Fruit fly (Drosophila melanogaster) whole organism, embryonic: Measurements from ENCODE around the gene Nepl7.

Source experiments
- B-H2 ChIP-seq: fragments of 200-800 bp; sonication (Bioruptor generic); optimal IDR thresholded peaks from 2 replicates; lab custom pipeline; 2018; ENCODE audit warnings: missing biosample characterization, mild to moderate bottlenecking, missing genetic modification characterization
- BEAF-32 ChIP-seq: fragments of 200-800 bp; sonication (Bioruptor generic); optimal IDR thresholded peaks from 3 replicates; lab custom pipeline; 2017; ENCODE audit warnings: missing biosample characterization, missing genetic modification characterization, mild to moderate bottlenecking, moderate library complexity, missing genetic modification reagents
- CG10565 ChIP-seq: fragments of 200-800 bp; sonication (Bioruptor generic); optimal IDR thresholded peaks from 3 replicates; lab custom pipeline; 2016; ENCODE audit warnings: missing biosample characterization, mild to moderate bottlenecking, missing genetic modification characterization
- CG12071 ChIP-seq: fragments of 200-800 bp; sonication (Bioruptor generic); optimal IDR thresholded peaks from 3 replicates; lab custom pipeline; 2018; ENCODE audit warnings: missing biosample characterization, mild to moderate bottlenecking, missing genetic modification characterization
- CG15601 ChIP-seq: fragments of 200-800 bp; sonication (Bioruptor generic); optimal IDR thresholded peaks from 3 replicates; lab custom pipeline; 2019; ENCODE audit warnings: missing biosample characterization, mild to moderate bottlenecking, missing genetic modification characterization, moderate library complexity
- CG16863 ChIP-seq: fragments of 200-800 bp; sonication (Bioruptor generic); optimal IDR thresholded peaks from 3 replicates; lab custom pipeline; 2016; ENCODE audit warnings: missing biosample characterization, missing genetic modification characterization
- CG17829 ChIP-seq: fragments of 200-800 bp; optimal IDR thresholded peaks from 2 replicates; lab custom pipeline; 2019; ENCODE audit warnings: missing biosample characterization, mild to moderate bottlenecking, missing genetic modification characterization, moderate library complexity
- CG18476 ChIP-seq: fragments of 200-800 bp; sonication (Bioruptor generic); optimal IDR thresholded peaks from 2 replicates; lab custom pipeline; 2016; ENCODE audit warnings: missing biosample characterization, mild to moderate bottlenecking, missing genetic modification characterization
- CG18764 ChIP-seq: fragments of 200-800 bp; sonication (Bioruptor generic); optimal IDR thresholded peaks from 3 replicates; lab custom pipeline; 2016; ENCODE audit warnings: missing biosample characterization, missing genetic modification characterization
- CG2712 ChIP-seq: fragments of 200-800 bp; optimal IDR thresholded peaks from 3 replicates; lab custom pipeline; 2019; ENCODE audit warnings: missing biosample characterization, mild to moderate bottlenecking, missing genetic modification characterization, moderate library complexity
- CG30403 ChIP-seq: fragments of 200-800 bp; sonication (Bioruptor generic); optimal IDR thresholded peaks from 3 replicates; lab custom pipeline; 2016; ENCODE audit warnings: missing biosample characterization, missing genetic modification characterization
- CG32772 ChIP-seq: fragments of 200-800 bp; sonication (Bioruptor generic); IDR thresholded peaks from 2 replicates; pipeline ENCODE4 v1.3.6; 2022; ENCODE audit warnings: missing biosample characterization, missing genetic modification characterization
- CG3281 ChIP-seq: fragments of 200-800 bp; sonication (Bioruptor generic); optimal IDR thresholded peaks from 3 replicates; lab custom pipeline; 2017; ENCODE audit warnings: missing biosample characterization, mild to moderate bottlenecking, missing genetic modification characterization
- CG3995 ChIP-seq: fragments of 200-800 bp; sonication (Bioruptor generic); optimal IDR thresholded peaks from 3 replicates; lab custom pipeline; 2016; ENCODE audit warnings: missing biosample characterization, missing genetic modification characterization
- CG6765 ChIP-seq: fragments of 200-800 bp; sonication (Bioruptor generic); optimal IDR thresholded peaks from 3 replicates; lab custom pipeline; 2017; ENCODE audit warnings: missing biosample characterization, mild to moderate bottlenecking, missing genetic modification characterization
- CG7357 ChIP-seq: fragments of 200-800 bp; sonication (Bioruptor generic); IDR thresholded peaks from 3 replicates; pipeline ENCODE4 v1.3.6; 2022; ENCODE audit warnings: missing biosample characterization, missing genetic modification characterization
- CG7987 ChIP-seq: fragments of 200-800 bp; sonication (Bioruptor generic); optimal IDR thresholded peaks from 2 replicates; lab custom pipeline; 2018; ENCODE audit warnings: missing biosample characterization, mild to moderate bottlenecking, missing genetic modification characterization, moderate library complexity
- CG9797 ChIP-seq: fragments of 200-800 bp; sonication (Bioruptor generic); optimal IDR thresholded peaks from 3 replicates; lab custom pipeline; 2018; ENCODE audit warnings: missing biosample characterization, mild to moderate bottlenecking, missing genetic modification characterization
- CG9932 ChIP-seq: fragments of 200-800 bp; sonication (Bioruptor generic); IDR thresholded peaks from 2 replicates; pipeline ENCODE4 v1.3.6; 2022; ENCODE audit warnings: missing biosample characterization, missing genetic modification characterization
- CrebB ChIP-seq: fragments of 200-800 bp; sonication (Bioruptor generic); optimal IDR thresholded peaks from 3 replicates; lab custom pipeline; 2018; ENCODE audit warnings: missing biosample characterization, mild to moderate bottlenecking, missing genetic modification characterization
- D19A ChIP-seq: fragments of 200-800 bp; optimal IDR thresholded peaks from 3 replicates; lab custom pipeline; 2019; ENCODE audit warnings: missing biosample characterization, mild to moderate bottlenecking, missing genetic modification characterization, moderate library complexity
- Dll ChIP-seq: fragments of 200-800 bp; sonication (Bioruptor generic); IDR thresholded peaks from 4 replicates; pipeline ENCODE4 v1.3.6; 2022; ENCODE audit warnings: missing biosample characterization, missing genetic modification characterization; ENCODE audit not compliant: partially characterized antibody
- Doc3 ChIP-seq: fragments of 200-800 bp; sonication (Bioruptor generic); IDR thresholded peaks from 3 replicates; pipeline ENCODE4 v1.3.6; 2022; ENCODE audit warnings: missing biosample characterization, missing genetic modification characterization; ENCODE audit not compliant: partially characterized antibody
- E2f2 ChIP-seq: fragments of 200-800 bp; sonication (Bioruptor generic); IDR thresholded peaks from 2 replicates; pipeline ENCODE4 v1.3.6; 2022; ENCODE audit warnings: missing biosample characterization, missing genetic modification characterization
- Fer2 ChIP-seq: fragments of 200-800 bp; sonication (Bioruptor generic); optimal IDR thresholded peaks from 2 replicates; lab custom pipeline; 2018; ENCODE audit warnings: missing biosample characterization, mild to moderate bottlenecking, missing genetic modification characterization, moderate library complexity
- Gsc ChIP-seq: fragments of 200-800 bp; sonication (Bioruptor generic); IDR thresholded peaks from 2 replicates; pipeline ENCODE4 v1.3.6; 2022; ENCODE audit warnings: missing biosample characterization, missing genetic modification characterization
- Hr51 ChIP-seq, 2 experiments: fragments of 200-800 bp; sonication (Bioruptor generic); optimal IDR thresholded peaks; 2 replicates in 1 of 2; 3 replicates in 1 of 2; lab custom pipeline; 2016 to 2018; ENCODE audit warnings: missing biosample characterization in 2 of 2, missing genetic modification characterization in 2 of 2, mild to moderate bottlenecking in 1 of 2, moderate library complexity in 1 of 2
- MESR4 ChIP-seq: fragments of 200-800 bp; sonication (Bioruptor generic); optimal IDR thresholded peaks from 2 replicates; lab custom pipeline; 2018; ENCODE audit warnings: missing biosample characterization, mild to moderate bottlenecking, missing genetic modification characterization, moderate library complexity
- Myb ChIP-seq: fragments of 200-800 bp; sonication (Bioruptor generic); optimal IDR thresholded peaks from 2 replicates; lab custom pipeline; 2016; ENCODE audit warnings: missing biosample characterization, missing genetic modification characterization
- Pdp1 ChIP-seq, 2 experiments: fragments of 200-800 bp; sonication (Bioruptor generic); optimal IDR thresholded peaks; 3 replicates each; lab custom pipeline; 2016; ENCODE audit warnings: missing biosample characterization in 2 of 2, missing genetic modification characterization in 2 of 2, mild to moderate bottlenecking in 1 of 2, moderate library complexity in 1 of 2
- Stat92E ChIP-seq, 3 experiments: fragments of >200 bp in 2 of 3; fragments of 200-800 bp in 1 of 3; sonication (Bioruptor generic) in 1 of 3; optimal IDR thresholded peaks; 2 replicates each; lab custom pipeline; 2017 to 2019; ENCODE audit warnings: missing biosample characterization in 3 of 3, missing genetic modification characterization in 3 of 3, mild to moderate bottlenecking in 1 of 3, moderate library complexity in 1 of 3
- YL-1 ChIP-seq: fragments of 200-800 bp; sonication (Bioruptor generic); optimal IDR thresholded peaks from 3 replicates; lab custom pipeline; 2017; ENCODE audit warnings: missing biosample characterization, mild to moderate bottlenecking, missing genetic modification characterization
- az2 ChIP-seq: fragments of 200-800 bp; sonication (Bioruptor generic); optimal IDR thresholded peaks from 3 replicates; lab custom pipeline; 2016; ENCODE audit warnings: missing biosample characterization, missing genetic modification characterization
- corto ChIP-seq: fragments of 200-800 bp; sonication (Bioruptor generic); optimal IDR thresholded peaks from 2 replicates; lab custom pipeline; 2016; ENCODE audit warnings: missing biosample characterization, mild to moderate bottlenecking, missing genetic modification characterization, moderate library complexity
- dpn ChIP-seq, 2 experiments: fragments of 200-800 bp; sonication (Bioruptor generic); optimal IDR thresholded peaks; 3 replicates each; lab custom pipeline; 2016; ENCODE audit warnings: missing biosample characterization in 2 of 2, missing genetic modification characterization in 2 of 2
- exex ChIP-seq: fragments of 200-800 bp; sonication (Bioruptor generic); optimal IDR thresholded peaks from 4 replicates; lab custom pipeline; 2018; ENCODE audit warnings: missing biosample characterization, mild to moderate bottlenecking, missing genetic modification characterization, moderate library complexity
- gfzf ChIP-seq: fragments of 200-800 bp; sonication (Bioruptor generic); optimal IDR thresholded peaks from 2 replicates; lab custom pipeline; 2016; ENCODE audit warnings: missing biosample characterization, mild to moderate bottlenecking, missing genetic modification characterization, moderate library complexity
- h ChIP-seq: fragments of >200 bp; optimal IDR thresholded peaks from 2 replicates; lab custom pipeline; 2017
- knrl ChIP-seq: fragments of 200-800 bp; sonication (Bioruptor generic); IDR thresholded peaks from 3 replicates; pipeline ENCODE4 v1.3.6; 2022; ENCODE audit warnings: missing biosample characterization, missing genetic modification characterization; ENCODE audit not compliant: partially characterized antibody
- lilli ChIP-seq: fragments of 200-800 bp; sonication (Bioruptor generic); optimal IDR thresholded peaks from 3 replicates; lab custom pipeline; 2016; ENCODE audit warnings: missing biosample characterization, missing genetic modification characterization
- mam ChIP-seq: fragments of 200-800 bp; sonication (Bioruptor generic); optimal IDR thresholded peaks from 3 replicates; lab custom pipeline; 2016; ENCODE audit warnings: missing biosample characterization, missing genetic modification characterization
- mirr ChIP-seq: fragments of 200-800 bp; sonication (Bioruptor generic); optimal IDR thresholded peaks from 3 replicates; lab custom pipeline; 2018; ENCODE audit warnings: missing biosample characterization, mild to moderate bottlenecking, missing genetic modification characterization
- p53 ChIP-seq: fragments of 200-800 bp; sonication (Bioruptor generic); optimal IDR thresholded peaks from 2 replicates; lab custom pipeline; 2016; ENCODE audit warnings: missing biosample characterization, missing genetic modification characterization
- pita ChIP-seq: fragments of 200-800 bp; sonication (Bioruptor generic); optimal IDR thresholded peaks from 2 replicates; lab custom pipeline; 2017; ENCODE audit warnings: missing biosample characterization, mild to moderate bottlenecking, missing genetic modification characterization
- repo ChIP-seq: fragments of 200-800 bp; sonication (Bioruptor generic); optimal IDR thresholded peaks from 2 replicates; lab custom pipeline; 2016; ENCODE audit warnings: missing biosample characterization, missing genetic modification characterization
- rib ChIP-seq: fragments of 200-800 bp; sonication (Bioruptor generic); IDR thresholded peaks from 2 replicates; pipeline ENCODE4 v1.3.6; 2022; ENCODE audit warnings: missing biosample characterization, missing genetic modification characterization
- salm ChIP-seq: fragments of 200-800 bp; sonication (Bioruptor generic); optimal IDR thresholded peaks from 2 replicates; lab custom pipeline; 2018; ENCODE audit warnings: missing biosample characterization, mild to moderate bottlenecking, missing genetic modification characterization
- sens ChIP-seq: fragments of 200-800 bp; sonication (Bioruptor generic); peaks from one replicate; lab custom pipeline; 2016; ENCODE audit warnings: missing biosample characterization, missing genetic modification characterization
- trem ChIP-seq: fragments of 200-800 bp; optimal IDR thresholded peaks from 3 replicates; lab custom pipeline; 2019; ENCODE audit warnings: missing biosample characterization, mild to moderate bottlenecking, missing genetic modification characterization, moderate library complexity

Nepl7 gene

DNA sequence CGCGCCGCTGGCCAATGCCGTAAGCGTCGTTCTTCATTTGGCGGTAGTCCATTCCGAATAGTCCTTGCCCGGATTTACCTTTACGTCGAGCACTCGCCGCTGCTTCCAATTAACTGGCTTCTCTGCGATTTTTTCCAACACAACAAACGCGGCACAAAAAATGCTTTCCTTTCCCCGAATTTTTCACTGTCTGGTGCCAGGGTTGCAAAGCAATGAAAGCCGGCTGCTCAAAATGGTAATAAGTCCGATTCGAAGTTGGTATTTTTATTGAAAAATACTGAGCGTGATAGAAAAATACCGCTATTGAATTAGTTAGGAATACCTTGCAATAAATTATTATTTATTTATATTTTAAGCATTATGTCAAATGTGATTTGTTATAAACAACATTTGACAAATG is 42.7 kb upstream of the Nepl7 start (continued):
- TF ChIP-seq Dll (GFP tag; lab: Robert Waterston, UW) (0 out of 4 replicates have a peak, but pooled peaks have one; percentile 48), corto (GFP tag; lab: Kevin White, UChicago) (no peak), CG15601 (no peak), lilli (GFP tag; lab: Kevin White, UChicago) (peak; percentile 27), Stat92E (GFP tag; optimal IDR thresholded peaks at IDR 0.05; lab: Kevin White, UChicago) (peak in 1 of 3 experiments; percentile 7), YL-1 (peak; percentile 65), CG32772 (GFP tag; lab: Robert Waterston, UW) (no peak), CG16863 (GFP tag; lab: Kevin White, UChicago) (no peak), salm (tag; lab: Kevin White, UChicago) (no peak), gfzf (GFP tag; lab: Kevin White, UChicago) (peak; percentile 68), trem (tag; lab: Kevin White, UChicago) (peak; percentile 69), knrl (GFP tag; lab: Robert Waterston, UW) (0 out of 3 replicates have a peak, but pooled peaks have one; percentile 3), pita (GFP tag; lab: Kevin White, UChicago) (no peak), MESR4 (GFP tag; lab: Kevin White, UChicago) (peak; percentile 83), CG2712 (peak; percentile 48), E2f2 (GFP tag; lab: Robert Waterston, UW) (peak; percentile 26; the same call in 1 of the 2 replicates), CG3281 (GFP tag; lab: Kevin White, UChicago) (peak; percentile 82), CG30403 (GFP tag; lab: Kevin White, UChicago) (peak; percentile 9), CG18764 (GFP tag; lab: Kevin White, UChicago) (no peak), BEAF-32 (GFP tag; lab: Kevin White, UChicago) (peak; percentile 33), sens (GFP tag; lab: Kevin White, UChicago) (peak; percentile 41), CG9797 (GFP tag; lab: Kevin White, UChicago) (peak; percentile 79), CG10565 (GFP tag; lab: Kevin White, UChicago) (no peak), CG3995 (GFP tag; lab: Kevin White, UChicago) (peak; percentile 45), Hr51 (GFP tag; optimal IDR thresholded peaks at IDR 0.05; lab: Kevin White, UChicago) (no peak), CG17829 (tag; lab: Kevin White, UChicago) (peak; percentile 52)
- TF ChIP-seq, all 482 proteins: peak for 52

DNA sequence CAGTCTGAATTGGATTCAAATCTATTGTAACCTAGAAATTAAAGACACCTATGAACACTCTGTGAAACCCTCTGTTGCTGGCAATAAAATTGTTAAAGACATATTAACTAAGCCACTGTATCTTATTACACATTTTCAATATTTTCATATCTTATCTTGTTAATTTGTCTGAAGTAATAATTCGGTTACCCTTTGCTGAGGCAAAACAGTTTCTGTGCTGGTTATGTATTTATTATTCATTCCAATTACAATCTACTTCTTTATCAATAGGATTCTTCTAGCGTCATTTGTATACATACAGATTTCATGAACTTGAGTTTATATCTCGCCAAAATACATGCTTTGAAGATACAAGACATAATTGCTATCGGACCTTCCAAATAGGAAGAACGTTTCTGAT is 39.1 kb upstream of the Nepl7 start:
- TF ChIP-seq Pdp1 (GFP tag; optimal IDR thresholded peaks at IDR 0.05; lab: Kevin White, UChicago) (peak in 1 of 2 experiments; percentile 72), exex (peak; percentile 88), mirr (GFP tag; lab: Kevin White, UChicago) (peak; percentile 82), mam (GFP tag; lab: Kevin White, UChicago) (no peak)
- TF ChIP-seq, all 482 proteins: peak for 3

DNA sequence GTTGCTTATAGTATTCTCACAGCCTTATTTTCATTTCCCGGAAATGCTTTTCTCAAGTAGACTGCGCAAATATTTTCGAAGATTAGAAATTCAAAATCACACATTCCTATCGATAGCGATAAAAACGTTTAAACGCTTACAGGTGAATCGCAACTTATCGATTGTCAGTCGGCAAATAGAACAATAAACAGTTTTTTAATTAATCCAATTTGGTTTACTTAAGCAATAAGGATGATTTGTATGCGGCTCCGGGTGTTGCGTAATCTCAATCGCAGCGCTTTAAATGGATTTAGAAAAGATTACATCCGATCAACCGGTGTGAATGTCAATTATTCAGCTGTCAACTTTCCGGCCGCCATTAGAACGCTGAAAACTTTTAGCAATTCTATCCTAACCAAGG is 38.0 kb upstream of the Nepl7 start, which contains the start of the genes CG6180 and CG15484:
Gene CG6180, plus strand, starts transcription at position 122 of the 400 bp plus-strand sequence.
Gene CG15484, minus strand, starts transcription at position 172 of the 400 bp plus-strand sequence.
- TF ChIP-seq dpn (GFP tag; optimal IDR thresholded peaks at IDR 0.05; lab: Kevin White, UChicago) (no peak), Fer2 (tag; lab: Kevin White, UChicago) (no peak), CG9932 (no peak), D19A (tag; lab: Kevin White, UChicago) (no peak), rib (GFP tag; lab: Robert Waterston, UW) (no peak), az2 (GFP tag; lab: Kevin White, UChicago) (no peak), Doc3 (0 out of 3 replicates have a peak, but pooled peaks have one; percentile 37), repo (no peak), CG7987 (GFP tag; lab: Kevin White, UChicago) (no peak), CG7357 (GFP tag; lab: Robert Waterston, UW) (no peak), CG6765 (GFP tag; lab: Kevin White, UChicago) (no peak), p53 (no peak), CG18476 (GFP tag; lab: Kevin White, UChicago) (no peak), h (lab: Kevin White, UChicago) (no peak), B-H2 (no peak), CrebB (tag; lab: Kevin White, UChicago) (no peak), Gsc (GFP tag; lab: Robert Waterston, UW) (no peak), CG12071 (no peak), Myb (GFP tag; lab: Kevin White, UChicago) (peak; percentile 74)
